Fruit fly (Drosophila melanogaster) whole organism, prepupa: Measurements from ENCODE around the gene Nf-YA.
A peak's percentile ranks its signal among the peaks of the same experiment; 100 is the strongest.

Source experiments
- Blimp-1 ChIP-seq: fragments of 200-800 bp; sonication (Bioruptor generic); optimal IDR thresholded peaks from 3 replicates; lab custom pipeline; 2017; ENCODE audit warnings: missing biosample characterization, missing genetic modification characterization, mild to moderate bottlenecking, moderate library complexity, missing genetic modification reagents
- CG10631 ChIP-seq: fragments of 200-800 bp; sonication (Bioruptor generic); optimal IDR thresholded peaks from 2 replicates; lab custom pipeline; 2016; ENCODE audit warnings: missing biosample characterization, missing genetic modification characterization
- CG10669 ChIP-seq: fragments of 200-800 bp; sonication (Bioruptor generic); optimal IDR thresholded peaks from 3 replicates; lab custom pipeline; 2018; ENCODE audit warnings: missing biosample characterization, mild to moderate bottlenecking, missing genetic modification characterization, moderate library complexity
- CG11294 ChIP-seq: fragments of 200-800 bp; sonication (Bioruptor generic); IDR thresholded peaks from 2 replicates; pipeline ENCODE4 v1.3.6; 2022; ENCODE audit warnings: missing biosample characterization, missing genetic modification characterization
- CG11762 ChIP-seq: fragments of 200-800 bp; sonication (Bioruptor generic); optimal IDR thresholded peaks from 3 replicates; lab custom pipeline; 2016; ENCODE audit warnings: missing biosample characterization, missing genetic modification characterization; ENCODE audit not compliant: insufficient read depth
- CG1621 ChIP-seq: fragments of 200-800 bp; sonication (Bioruptor generic); optimal IDR thresholded peaks from 3 replicates; lab custom pipeline; 2018; ENCODE audit warnings: missing biosample characterization, mild to moderate bottlenecking, missing genetic modification characterization
- CG16779 ChIP-seq: fragments of 200-800 bp; sonication (Bioruptor generic); optimal IDR thresholded peaks from 3 replicates; lab custom pipeline; 2017; ENCODE audit warnings: missing biosample characterization, mild to moderate bottlenecking, missing genetic modification characterization
- CG3032 ChIP-seq: fragments of 200-800 bp; optimal IDR thresholded peaks from 2 replicates; lab custom pipeline; 2019; ENCODE audit warnings: missing biosample characterization, mild to moderate bottlenecking, missing genetic modification characterization, moderate library complexity
- CG32006 ChIP-seq: fragments of 200-800 bp; sonication (Bioruptor generic); optimal IDR thresholded peaks from 3 replicates; lab custom pipeline; 2017; ENCODE audit warnings: missing biosample characterization, mild to moderate bottlenecking, missing genetic modification characterization
- CG34406 ChIP-seq: fragments of 200-800 bp; sonication (Bioruptor generic); optimal IDR thresholded peaks from 3 replicates; lab custom pipeline; 2016; ENCODE audit warnings: missing biosample characterization, missing genetic modification characterization
- CG3919 ChIP-seq: fragments of 200-800 bp; sonication (Bioruptor generic); optimal IDR thresholded peaks from 3 replicates; lab custom pipeline; 2016; ENCODE audit warnings: missing biosample characterization, missing genetic modification characterization
- CG4318 ChIP-seq: fragments of 200-800 bp; sonication (Bioruptor generic); optimal IDR thresholded peaks from 3 replicates; lab custom pipeline; 2017; ENCODE audit warnings: missing biosample characterization, mild to moderate bottlenecking, missing genetic modification characterization
- CG6163 ChIP-seq: fragments of 200-800 bp; sonication (Bioruptor generic); IDR thresholded peaks from 3 replicates; pipeline ENCODE4 v1.3.6; 2022; ENCODE audit warnings: missing biosample characterization, missing genetic modification characterization
- CG6276 ChIP-seq: fragments of 200-800 bp; sonication (Bioruptor generic); optimal IDR thresholded peaks from 2 replicates; lab custom pipeline; 2017; ENCODE audit warnings: missing biosample characterization, mild to moderate bottlenecking, missing genetic modification characterization
- CG6854 ChIP-seq: fragments of 200-800 bp; sonication (Bioruptor generic); optimal IDR thresholded peaks from 2 replicates; lab custom pipeline; 2017; ENCODE audit warnings: missing biosample characterization, mild to moderate bottlenecking, missing genetic modification characterization
- CG8119 ChIP-seq: fragments of 200-800 bp; sonication (Bioruptor generic); IDR thresholded peaks from 3 replicates; pipeline ENCODE4 v1.3.6; 2022; ENCODE audit warnings: missing biosample characterization, missing genetic modification characterization
- CG8319 ChIP-seq: fragments of 200-800 bp; sonication (Bioruptor generic); optimal IDR thresholded peaks from 3 replicates; lab custom pipeline; 2016; ENCODE audit warnings: missing biosample characterization, missing genetic modification characterization
- CG9139 ChIP-seq: fragments of 200-800 bp; sonication (Bioruptor generic); optimal IDR thresholded peaks from 3 replicates; lab custom pipeline; 2017; ENCODE audit warnings: missing biosample characterization, mild to moderate bottlenecking, missing genetic modification characterization
- Eip75B ChIP-seq: fragments of 200-800 bp; sonication (Bioruptor generic); optimal IDR thresholded peaks from 3 replicates; lab custom pipeline; 2016; ENCODE audit warnings: missing biosample characterization, missing genetic modification characterization
- Eip78C ChIP-seq: fragments of 200-800 bp; sonication (Bioruptor generic); peaks from one replicate; lab custom pipeline; 2016; ENCODE audit warnings: missing biosample characterization, missing genetic modification characterization
- Eip93F ChIP-seq: fragments of 200-800 bp; sonication (Bioruptor generic); optimal IDR thresholded peaks from 2 replicates; lab custom pipeline; 2016; ENCODE audit warnings: missing biosample characterization, mild to moderate bottlenecking, missing genetic modification characterization
- Ets21C ChIP-seq: fragments of 200-800 bp; sonication (Bioruptor generic); optimal IDR thresholded peaks from 3 replicates; lab custom pipeline; 2016; ENCODE audit warnings: missing biosample characterization, missing genetic modification characterization
- Ets96B ChIP-seq: fragments of 200-800 bp; optimal IDR thresholded peaks from 2 replicates; lab custom pipeline; 2019; ENCODE audit warnings: missing biosample characterization, mild to moderate bottlenecking, missing genetic modification characterization, moderate library complexity
- Gug ChIP-seq: fragments of 200-800 bp; sonication (Bioruptor generic); IDR thresholded peaks from 2 replicates; pipeline ENCODE4 v1.3.6; 2022; ENCODE audit warnings: missing biosample characterization, missing genetic modification characterization
- Hr39 ChIP-seq: fragments of 200-800 bp; sonication (Bioruptor generic); optimal IDR thresholded peaks from 2 replicates; lab custom pipeline; 2016; ENCODE audit warnings: missing biosample characterization, missing genetic modification characterization
- Hr4 ChIP-seq: fragments of 200-800 bp; sonication (Bioruptor generic); optimal IDR thresholded peaks from 3 replicates; lab custom pipeline; 2016; ENCODE audit warnings: missing biosample characterization, missing genetic modification characterization
- Smox ChIP-seq: fragments of 200-800 bp; sonication (Bioruptor generic); optimal IDR thresholded peaks from 3 replicates; lab custom pipeline; 2016; ENCODE audit warnings: missing biosample characterization, missing genetic modification characterization
- Sox102F ChIP-seq: fragments of 200-800 bp; sonication (Bioruptor generic); optimal IDR thresholded peaks from 2 replicates; lab custom pipeline; 2016; ENCODE audit warnings: missing biosample characterization, mild to moderate bottlenecking, missing genetic modification characterization
- Sox14 ChIP-seq: fragments of 200-800 bp; sonication (Bioruptor generic); optimal IDR thresholded peaks from 3 replicates; lab custom pipeline; 2016; ENCODE audit warnings: missing biosample characterization, missing genetic modification characterization
- acj6 ChIP-seq: fragments of 200-800 bp; sonication (Bioruptor generic); optimal IDR thresholded peaks from 3 replicates; lab custom pipeline; 2016; ENCODE audit warnings: missing biosample characterization, missing genetic modification characterization
- cyc ChIP-seq: fragments of 200-800 bp; sonication (Bioruptor generic); optimal IDR thresholded peaks from 3 replicates; lab custom pipeline; 2016; ENCODE audit warnings: missing biosample characterization, missing genetic modification characterization
- dac ChIP-seq: fragments of 200-800 bp; sonication (Bioruptor generic); optimal IDR thresholded peaks from 2 replicates; lab custom pipeline; 2017; ENCODE audit warnings: missing biosample characterization, mild to moderate bottlenecking, missing genetic modification characterization
- dsx ChIP-seq: fragments of 200-800 bp; optimal IDR thresholded peaks from 3 replicates; lab custom pipeline; 2019; ENCODE audit warnings: missing biosample characterization, mild to moderate bottlenecking, missing genetic modification characterization, moderate library complexity; ENCODE audit not compliant: poor library complexity, severe bottlenecking
- fd85E ChIP-seq: fragments of 200-800 bp; sonication (Bioruptor generic); optimal IDR thresholded peaks from 3 replicates; lab custom pipeline; 2016; ENCODE audit warnings: missing biosample characterization, missing genetic modification characterization
- lz ChIP-seq: fragments of 200-800 bp; sonication (Bioruptor generic); optimal IDR thresholded peaks from 3 replicates; lab custom pipeline; 2016; ENCODE audit warnings: missing biosample characterization, missing genetic modification characterization
- spab ChIP-seq: fragments of 200-800 bp; sonication (Bioruptor generic); optimal IDR thresholded peaks from 2 replicates; lab custom pipeline; 2017; ENCODE audit warnings: missing biosample characterization, mild to moderate bottlenecking, missing genetic modification characterization, missing genetic modification reagents
- ss ChIP-seq, 2 experiments: fragments of 200-800 bp; sonication (Bioruptor generic); optimal IDR thresholded peaks; 2 replicates in 1 of 2; 3 replicates in 1 of 2; lab custom pipeline; 2017 to 2018; ENCODE audit warnings: mild to moderate bottlenecking in 2 of 2, missing biosample characterization in 2 of 2, missing genetic modification characterization in 2 of 2, moderate library complexity in 1 of 2
- svp ChIP-seq: fragments of 200-800 bp; sonication (Bioruptor generic); peaks from one replicate; lab custom pipeline; 2016; ENCODE audit warnings: missing biosample characterization, missing genetic modification characterization
- topi ChIP-seq: fragments of 200-800 bp; sonication (Bioruptor generic); optimal IDR thresholded peaks from 3 replicates; lab custom pipeline; 2016; ENCODE audit warnings: missing biosample characterization, missing genetic modification characterization

The Nf-YA gene

dm6 chr3L:9410754-9411423, 31.2 kb downstream of the Nf-YA start, which contains the start of the genes CG4022 and Cpsf5 (continued):
- TF ChIP-seq spab (GFP tag; lab: Kevin White, UChicago): no peak
- TF ChIP-seq CG3919 (GFP tag; lab: Kevin White, UChicago): peak; percentile 67
- peak; percentile 76 for TF ChIP-seq lz (GFP tag; lab: Kevin White, UChicago)
- no peak; the same call in 1 of the 2 replicates for TF ChIP-seq Gug (GFP tag; lab: Robert Waterston, UW)
- no peak for TF ChIP-seq svp (GFP tag; lab: Kevin White, UChicago)
- peak; percentile 79 for TF ChIP-seq CG6163 (GFP tag; lab: Robert Waterston, UW)
- peak; percentile 70 for TF ChIP-seq topi (GFP tag; lab: Kevin White, UChicago)
- TF ChIP-seq Sox14 (GFP tag; lab: Kevin White, UChicago): peak; percentile 70
- peak; percentile 62 for TF ChIP-seq Hr39 (GFP tag; lab: Kevin White, UChicago)
- TF ChIP-seq CG11762 (GFP tag; lab: Kevin White, UChicago): peak; percentile 45
- peak; percentile 71 for TF ChIP-seq CG34406 (GFP tag; lab: Kevin White, UChicago)
- peak; percentile 62 for TF ChIP-seq cyc
- peak; percentile 82 for TF ChIP-seq CG32006
- no peak for TF ChIP-seq CG9139
- peak; percentile 77 for TF ChIP-seq acj6
- TF ChIP-seq CG6276 (GFP tag; lab: Kevin White, UChicago): no peak
- TF ChIP-seq CG8319 (GFP tag; lab: Kevin White, UChicago): no peak
- TF ChIP-seq Hr4 (GFP tag; lab: Kevin White, UChicago): peak; percentile 83
- peak; percentile 71 for TF ChIP-seq Smox (GFP tag; lab: Kevin White, UChicago)
- TF ChIP-seq dac (GFP tag; lab: Kevin White, UChicago): no peak
- TF ChIP-seq CG16779 (tag; lab: Kevin White, UChicago): no peak
- no peak for TF ChIP-seq Blimp-1 (GFP tag; lab: Kevin White, UChicago)
- no peak for TF ChIP-seq fd85E (GFP tag; lab: Kevin White, UChicago)
- TF ChIP-seq Eip93F (GFP tag; lab: Kevin White, UChicago): peak; percentile 69
- 0 out of 2 replicates have a peak, but pooled peaks have one; percentile 22 for TF ChIP-seq CG11294
- peak; percentile 75 for TF ChIP-seq CG3032 (tag; lab: Kevin White, UChicago)
- no peak for TF ChIP-seq CG4318 (GFP tag; lab: Kevin White, UChicago)
- TF ChIP-seq Eip78C: peak; percentile 91
- peak; percentile 46 for TF ChIP-seq Ets21C (GFP tag; lab: Kevin White, UChicago)
- peak; percentile 79 for TF ChIP-seq CG10631 (GFP tag; lab: Kevin White, UChicago)
- no peak for TF ChIP-seq CG10669 (GFP tag; lab: Kevin White, UChicago)
- TF ChIP-seq dsx (GFP tag; lab: Kevin White, UChicago): peak; percentile 41
- no peak for TF ChIP-seq CG6854
- TF ChIP-seq Sox102F (GFP tag; lab: Kevin White, UChicago): peak; percentile 77
- peak; percentile 73 for TF ChIP-seq CG8119
- TF ChIP-seq Ets96B (tag; lab: Kevin White, UChicago): peak; percentile 61
- peak; percentile 78 for TF ChIP-seq Eip75B
- TF ChIP-seq CG1621: peak; percentile 36

dm6 chr3L:9410030-9410589, 32.0 kb downstream of the Nf-YA start:
- TF ChIP-seq CG16779 (tag; lab: Kevin White, UChicago) (no peak), Sox102F (GFP tag; lab: Kevin White, UChicago) (no peak), CG1621 (peak; percentile 52), ss (GFP tag; optimal IDR thresholded peaks at IDR 0.05; lab: Kevin White, UChicago) (peak; percentile 23 to 41), Sox14 (GFP tag; lab: Kevin White, UChicago) (peak; percentile 80), Ets96B (tag; lab: Kevin White, UChicago) (no peak), Eip78C (no peak)
